Worm (Caenorhabditis elegans): ENCODE results near the gene tomm-20.

The tomm-20 gene

DNA sequence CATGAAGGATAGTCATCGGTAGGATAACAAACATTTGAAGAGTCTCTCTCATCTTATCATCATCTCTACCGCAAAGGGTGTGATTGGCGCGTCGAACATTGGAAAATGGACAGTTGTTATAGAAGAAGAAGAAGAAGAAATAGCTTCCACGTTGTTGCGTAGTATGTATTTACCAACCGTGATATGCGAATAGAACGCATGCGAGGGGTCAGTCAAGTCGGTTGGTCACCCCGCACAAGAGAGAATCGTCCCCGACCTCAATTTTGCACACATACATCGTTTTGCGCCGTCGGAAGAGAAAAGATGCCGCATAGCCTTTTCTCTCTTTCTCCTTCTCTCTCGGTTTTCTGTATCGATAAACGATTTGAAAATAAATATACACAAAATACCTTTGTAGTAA, 48.3 kb downstream of the tomm-20 start:
- TF ChIP-seq lin-35 (GFP tag; optimal IDR thresholded peaks at IDR 0.05) (peak in 1 of 2 experiments; percentile 10), lsy-2 (tag; optimal IDR thresholded peaks at IDR 0.05) (no peak), blmp-1 (tag; optimal IDR thresholded peaks at IDR 0.05) (peak; percentile 17), efl-1 (optimal IDR thresholded peaks at IDR 0.05) (no peak), efl-1 (GFP tag; optimal IDR thresholded peaks at IDR 0.05 in 1 of 2) (peak in 1 of 2 experiments; percentile 87), hlh-4 (tag; optimal IDR thresholded peaks at IDR 0.05) (no peak), swsn-7 (tag; optimal IDR thresholded peaks at IDR 0.05) (no peak)

DNA sequence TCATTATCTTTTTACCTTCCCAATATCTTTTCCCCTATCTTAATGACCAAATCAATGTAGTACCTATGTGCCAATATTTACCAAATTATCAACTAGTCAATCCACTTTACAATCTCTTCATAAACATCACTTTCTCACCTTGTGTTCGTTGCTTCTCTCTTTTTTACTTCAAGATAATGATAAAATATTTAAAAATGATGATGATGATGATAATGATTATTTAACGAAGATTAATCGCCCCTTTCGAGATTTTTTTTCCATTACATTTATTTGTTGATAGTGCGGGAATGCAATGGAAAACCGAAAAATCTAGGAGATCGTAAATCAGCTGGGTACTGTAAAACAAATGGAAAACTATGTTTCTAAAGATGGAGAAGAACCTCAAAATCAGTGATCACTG, 49.2 kb downstream of the tomm-20 start:
- TF ChIP-seq F16B12.6 (tag; optimal IDR thresholded peaks at IDR 0.05) (no peak), lin-14 (GFP tag; optimal IDR thresholded peaks at IDR 0.05) (peak; percentile 42), isw-1 (GFP tag; IDR thresholded peaks at IDR 0.05) (no peak), jun-1 (tag; optimal IDR thresholded peaks at IDR 0.05) (no peak), nhr-90 (tag; optimal IDR thresholded peaks at IDR 0.05; ENCODE audit: poor library complexity) (peak; percentile 4), mdl-1 (tag; optimal IDR thresholded peaks at IDR 0.05) (no peak), grh-1 (GFP tag; IDR thresholded peaks at IDR 0.05) (0 out of 2 replicates have a peak, but pooled peaks have one; percentile 15), sptf-1 (tag; optimal IDR thresholded peaks at IDR 0.05) (no peak), aly-2 (tag; optimal IDR thresholded peaks at IDR 0.05) (no peak), nhr-71 (tag; optimal IDR thresholded peaks at IDR 0.05) (peak; percentile 44), nhr-237 (tag; optimal IDR thresholded peaks at IDR 0.05) (no peak), ama-1 (optimal IDR thresholded peaks at IDR 0.05) (no peak), elt-3 (tag; optimal IDR thresholded peaks at IDR 0.05) (peak in 2 of 6 experiments; percentile 58 to 79), pax-3 (tag; optimal IDR thresholded peaks at IDR 0.05) (no peak), ceh-8 (GFP tag; optimal IDR thresholded peaks at IDR 0.05) (no peak), sox-4 (tag; optimal IDR thresholded peaks at IDR 0.05) (no peak), ceh-82 (tag; optimal IDR thresholded peaks at IDR 0.05) (no peak), nhr-84 (tag; optimal IDR thresholded peaks at IDR 0.05) (no peak), nhr-20 (tag; optimal IDR thresholded peaks at IDR 0.05) (peak; percentile 18), ces-1 (GFP tag; optimal IDR thresholded peaks at IDR 0.05) (no peak), swsn-7 (tag; optimal IDR thresholded peaks at IDR 0.05) (no peak), hpl-2 (GFP tag; optimal IDR thresholded peaks at IDR 0.05) (no peak), unc-62 (GFP tag; optimal IDR thresholded peaks at IDR 0.05) (no peak), snpc-4 (tag; optimal IDR thresholded peaks at IDR 0.05) (no peak), egl-27 (tag; optimal IDR thresholded peaks at IDR 0.05) (no peak), unc-98 (GFP tag; IDR thresholded peaks at IDR 0.05) (no peak), fkh-10 (GFP tag; optimal IDR thresholded peaks at IDR 0.05) (no peak), fkh-4 (tag; optimal IDR thresholded peaks at IDR 0.05; ENCODE audit: borderline replicate concordance) (no peak), blmp-1 (tag; optimal IDR thresholded peaks at IDR 0.05) (peak; percentile 54), fkh-8 (tag; optimal IDR thresholded peaks at IDR 0.05) (no peak), ztf-11 (tag; optimal IDR thresholded peaks at IDR 0.05) (no peak), xbp-1 (tag; optimal IDR thresholded peaks at IDR 0.05) (no peak), efl-1 (optimal IDR thresholded peaks at IDR 0.05) (no peak), efl-1 (GFP tag; optimal IDR thresholded peaks at IDR 0.05 in 1 of 2) (no peak), ets-5 (GFP tag; IDR thresholded peaks at IDR 0.05) (no peak), hlh-17 (GFP tag; optimal IDR thresholded peaks at IDR 0.05; ENCODE audit: borderline replicate concordance) (no peak), irx-1 (tag; optimal IDR thresholded peaks at IDR 0.05) (no peak), C04F5.9 (tag; optimal IDR thresholded peaks at IDR 0.05) (no peak), unc-30 (tag; optimal IDR thresholded peaks at IDR 0.05) (no peak), lsy-2 (tag; optimal IDR thresholded peaks at IDR 0.05) (peak in 1 of 2 experiments; percentile 49), egl-13 (tag; optimal IDR thresholded peaks at IDR 0.05) (no peak), dpl-1 (GFP tag; optimal IDR thresholded peaks at IDR 0.05) (no peak), sup-37 (GFP tag; optimal IDR thresholded peaks at IDR 0.05) (no peak), mab-9 (GFP tag; IDR thresholded peaks at IDR 0.05) (no peak), nhr-85 (tag) (peak; percentile 69), lin-39 (tag; optimal IDR thresholded peaks at IDR 0.05) (no peak), nhr-12 (tag; optimal IDR thresholded peaks at IDR 0.05) (no peak), tbx-2 (tag; optimal IDR thresholded peaks at IDR 0.05) (peak; percentile 9), pag-3 (tag; optimal IDR thresholded peaks at IDR 0.05; ENCODE audit: borderline replicate concordance, insufficient read depth) (no peak)

All from whole organism, L1 larva.